Fruit fly (Drosophila melanogaster): ENCODE data around the gene Kap-alpha3.

Gene Kap-alpha3

dm6 chr3R:9559413-9560014, 18.0 kb downstream of the Kap-alpha3 start, which contains the start of the genes AP-1mu and MBD-like (continued):
- TF ChIP-seq tup (GFP tag; optimal IDR thresholded peaks at IDR 0.05) = peak; percentile 58
- TF ChIP-seq Ets97D (GFP tag; optimal IDR thresholded peaks at IDR 0.05) = peak; percentile 61
- no peak for TF ChIP-seq CG12744 (GFP tag; optimal IDR thresholded peaks at IDR 0.05)
- 0 out of 2 replicates have a peak, but pooled peaks have one; percentile 18 for TF ChIP-seq CG14014 (GFP tag; IDR thresholded peaks at IDR 0.05)
- TF ChIP-seq CG11696 (GFP tag; IDR thresholded peaks at IDR 0.05) = no peak
- peak; percentile 39 for TF ChIP-seq Side (GFP tag; optimal IDR thresholded peaks at IDR 0.05)
- TF ChIP-seq CG1832 (GFP tag; optimal IDR thresholded peaks at IDR 0.05) = no peak
- TF ChIP-seq pan (optimal IDR thresholded peaks at IDR 0.05) = no peak
- peak in 1 of 2 experiments; percentile 56 for TF ChIP-seq pan (GFP tag; optimal IDR thresholded peaks at IDR 0.05 in 1 of 2, IDR thresholded peaks at IDR 0.05 in 1 of 2)
- no peak for TF ChIP-seq wdn (GFP tag; IDR thresholded peaks at IDR 0.05)
- peak; percentile 99 for TF ChIP-seq CG4360 (GFP tag; IDR thresholded peaks at IDR 0.05)
- TF ChIP-seq gcm2 (GFP tag; optimal IDR thresholded peaks at IDR 0.05) = no peak
- peak; percentile 11 for TF ChIP-seq CG1529 (GFP tag; optimal IDR thresholded peaks at IDR 0.05)
- TF ChIP-seq yki (optimal IDR thresholded peaks at IDR 0.05) = no peak
- TF ChIP-seq CG15269 (tag; optimal IDR thresholded peaks at IDR 0.05) = no peak
- peak; percentile 70 for TF ChIP-seq mam (GFP tag; optimal IDR thresholded peaks at IDR 0.05)
- TF ChIP-seq CG34224 (GFP tag; IDR thresholded peaks at IDR 0.05; ENCODE audit: partially characterized antibody) = peak; percentile 34; the same call in 1 of the 3 replicates
- no peak for TF ChIP-seq stc (GFP tag; IDR thresholded peaks at IDR 0.05)
- TF ChIP-seq CG4820 (GFP tag; optimal IDR thresholded peaks at IDR 0.05) = peak; percentile 59
- TF ChIP-seq HLH4C (GFP tag; IDR thresholded peaks at IDR 0.05; ENCODE audit: partially characterized antibody) = no peak
- TF ChIP-seq mld (GFP tag; IDR thresholded peaks at IDR 0.05; ENCODE audit: partially characterized antibody) = 0 out of 3 replicates have a peak, but pooled peaks have one; percentile 17
- TF ChIP-seq Sox100B (GFP tag; optimal IDR thresholded peaks at IDR 0.05) = no peak
- peak; percentile 35 to 67 for TF ChIP-seq chif (GFP tag; optimal IDR thresholded peaks at IDR 0.05)
- peak; percentile 53 for TF ChIP-seq Fer3 (tag; optimal IDR thresholded peaks at IDR 0.05)
- TF ChIP-seq hb (GFP tag; IDR thresholded peaks at IDR 0.05; ENCODE audit: partially characterized antibody) = no peak
- peak; percentile 40 for TF ChIP-seq BtbVII (GFP tag; optimal IDR thresholded peaks at IDR 0.05)
- no peak for TF ChIP-seq CG10274 (GFP tag; optimal IDR thresholded peaks at IDR 0.05)
- peak; percentile 71 for TF ChIP-seq CG12104 (GFP tag; optimal IDR thresholded peaks at IDR 0.05)
- peak; percentile 33; the same call in 1 of the 2 replicates for TF ChIP-seq Adf1 (GFP tag; IDR thresholded peaks at IDR 0.05)
- no peak for TF ChIP-seq tap (tag; optimal IDR thresholded peaks at IDR 0.05)
- TF ChIP-seq ttk (GFP tag; IDR thresholded peaks at IDR 0.05) = no peak
- TF ChIP-seq Bteb2 (GFP tag; optimal IDR thresholded peaks at IDR 0.05) = peak; percentile 52
- TF ChIP-seq NFAT (GFP tag; IDR thresholded peaks at IDR 0.05) = no peak
- TF ChIP-seq CG8359 (GFP tag; optimal IDR thresholded peaks at IDR 0.05; ENCODE audit: borderline replicate concordance) = peak; percentile 35
- no peak for TF ChIP-seq NC2α (GFP tag; optimal IDR thresholded peaks at IDR 0.05)
- peak; percentile 89 for TF ChIP-seq gfzf (GFP tag; optimal IDR thresholded peaks at IDR 0.05)
- TF ChIP-seq sc (optimal IDR thresholded peaks at IDR 0.05) = no peak
- TF ChIP-seq sc (GFP tag; optimal IDR thresholded peaks at IDR 0.05) = peak; percentile 30
- peak; percentile 69 for TF ChIP-seq jumu (GFP tag; optimal IDR thresholded peaks at IDR 0.05)
- TF ChIP-seq gem (tag; optimal IDR thresholded peaks at IDR 0.05) = no peak
- no peak; the same call in 1 of the 2 replicates for TF ChIP-seq bbx (GFP tag; IDR thresholded peaks at IDR 0.05; ENCODE audit: partially characterized antibody)
- no peak for TF ChIP-seq bowl (GFP tag; IDR thresholded peaks at IDR 0.05)
- TF ChIP-seq gce (GFP tag; IDR thresholded peaks at IDR 0.05) = no peak
- TF ChIP-seq sens-2 (GFP tag; IDR thresholded peaks at IDR 0.05) = no peak
- no peak for TF ChIP-seq CG8478 (optimal IDR thresholded peaks at IDR 0.05)
- no peak for TF ChIP-seq Tbp (GFP tag; optimal IDR thresholded peaks at IDR 0.05)
- peak; percentile 34; the same call in 1 of the 2 replicates for TF ChIP-seq wor (GFP tag; IDR thresholded peaks at IDR 0.05)
- peak; percentile 9; the same call in 1 of the 3 replicates for TF ChIP-seq Optix (GFP tag; IDR thresholded peaks at IDR 0.05)
- peak; percentile 29; the same call in 1 of the 2 replicates for TF ChIP-seq amos (GFP tag; IDR thresholded peaks at IDR 0.05; ENCODE audit: partially characterized antibody)
- TF ChIP-seq CG13624 (GFP tag; optimal IDR thresholded peaks at IDR 0.05) = peak; percentile 55
- TF ChIP-seq zf30C (GFP tag; optimal IDR thresholded peaks at IDR 0.05) = no peak

Measured in whole organism, embryonic.